Fruit fly (Drosophila melanogaster) whole organism, embryonic: Measurements from ENCODE around the gene Mettl5.

Experiments
- ATbp ChIP-seq: fragments of 200-800 bp; sonication (Bioruptor generic); optimal IDR thresholded peaks from 2 replicates; lab custom pipeline; 2017; ENCODE audit warnings: missing biosample characterization, mild to moderate bottlenecking, missing genetic modification characterization, missing genetic modification reagents
- Atf3 ChIP-seq: fragments of 200-800 bp; sonication (Bioruptor generic); optimal IDR thresholded peaks from 3 replicates; lab custom pipeline; 2016; ENCODE audit warnings: missing biosample characterization, missing genetic modification characterization
- Bgb ChIP-seq: fragments of 200-800 bp; sonication (Bioruptor generic); IDR thresholded peaks from 2 replicates; pipeline ENCODE4 v1.3.6; 2022; ENCODE audit warnings: missing biosample characterization, missing genetic modification characterization; ENCODE audit not compliant: partially characterized antibody
- CG10147 ChIP-seq: fragments of 200-800 bp; sonication (Bioruptor generic); optimal IDR thresholded peaks from 2 replicates; lab custom pipeline; 2019; ENCODE audit warnings: missing biosample characterization, mild to moderate bottlenecking, missing genetic modification characterization, moderate library complexity
- CG10543 ChIP-seq: fragments of 200-800 bp; sonication (Bioruptor generic); optimal IDR thresholded peaks from 3 replicates; lab custom pipeline; 2017; ENCODE audit warnings: missing biosample characterization, mild to moderate bottlenecking, missing genetic modification characterization, moderate library complexity
- CG10979 ChIP-seq: fragments of 200-800 bp; sonication (Bioruptor generic); optimal IDR thresholded peaks from 2 replicates; lab custom pipeline; 2018; ENCODE audit warnings: missing biosample characterization, mild to moderate bottlenecking, missing genetic modification characterization, moderate library complexity
- CG11504 ChIP-seq: fragments of 200-800 bp; sonication (Bioruptor generic); optimal IDR thresholded peaks from 3 replicates; lab custom pipeline; 2019; ENCODE audit warnings: missing biosample characterization, mild to moderate bottlenecking, missing genetic modification characterization, moderate library complexity
- CG12391 ChIP-seq: fragments of 200-800 bp; sonication (Bioruptor generic); optimal IDR thresholded peaks from 3 replicates; lab custom pipeline; 2018; ENCODE audit warnings: missing biosample characterization, mild to moderate bottlenecking, missing genetic modification characterization, moderate library complexity
- CG14710 ChIP-seq: fragments of 200-800 bp; sonication (Bioruptor generic); optimal IDR thresholded peaks from 3 replicates; lab custom pipeline; 2019; ENCODE audit warnings: missing biosample characterization, mild to moderate bottlenecking, missing genetic modification characterization, moderate library complexity
- CG15514 ChIP-seq: fragments of 200-800 bp; sonication (Bioruptor generic); optimal IDR thresholded peaks from 3 replicates; lab custom pipeline; 2017; ENCODE audit warnings: missing biosample characterization, missing genetic modification characterization, mild to moderate bottlenecking, moderate library complexity, missing genetic modification reagents
- CG15601 ChIP-seq: fragments of 200-800 bp; sonication (Bioruptor generic); optimal IDR thresholded peaks from 3 replicates; lab custom pipeline; 2019; ENCODE audit warnings: missing biosample characterization, mild to moderate bottlenecking, missing genetic modification characterization, moderate library complexity
- CG15696 ChIP-seq: fragments of 200-800 bp; sonication (Bioruptor generic); optimal IDR thresholded peaks from 2 replicates; lab custom pipeline; 2019; ENCODE audit warnings: missing biosample characterization, mild to moderate bottlenecking, missing genetic modification characterization, moderate library complexity
- CG17385 ChIP-seq: fragments of 200-800 bp; sonication (Bioruptor generic); optimal IDR thresholded peaks from 3 replicates; lab custom pipeline; 2018; ENCODE audit warnings: missing biosample characterization, mild to moderate bottlenecking, missing genetic modification characterization
- CG18476 ChIP-seq: fragments of 200-800 bp; sonication (Bioruptor generic); optimal IDR thresholded peaks from 2 replicates; lab custom pipeline; 2016; ENCODE audit warnings: missing biosample characterization, mild to moderate bottlenecking, missing genetic modification characterization
- CG18599 ChIP-seq: fragments of 200-800 bp; sonication (Bioruptor generic); optimal IDR thresholded peaks from 3 replicates; lab custom pipeline; 2017; ENCODE audit warnings: missing biosample characterization, missing genetic modification characterization, mild to moderate bottlenecking, moderate library complexity, missing genetic modification reagents
- CG30403 ChIP-seq: fragments of 200-800 bp; sonication (Bioruptor generic); optimal IDR thresholded peaks from 3 replicates; lab custom pipeline; 2016; ENCODE audit warnings: missing biosample characterization, missing genetic modification characterization
- CG31441 ChIP-seq: fragments of 200-800 bp; sonication (Bioruptor generic); IDR thresholded peaks from 2 replicates; pipeline ENCODE4 v1.3.6; 2022; ENCODE audit warnings: missing biosample characterization, missing genetic modification characterization
- CG4820 ChIP-seq: fragments of 200-800 bp; sonication (Bioruptor generic); optimal IDR thresholded peaks from 3 replicates; lab custom pipeline; 2016; ENCODE audit warnings: missing biosample characterization, missing genetic modification characterization
- CG7556 ChIP-seq: fragments of 200-800 bp; sonication (Bioruptor generic); optimal IDR thresholded peaks from 2 replicates; lab custom pipeline; 2017; ENCODE audit warnings: missing biosample characterization, mild to moderate bottlenecking, missing genetic modification characterization
- CG7839 ChIP-seq: fragments of 200-800 bp; sonication (Bioruptor generic); optimal IDR thresholded peaks from 3 replicates; lab custom pipeline; 2018; ENCODE audit warnings: missing biosample characterization, mild to moderate bottlenecking, missing genetic modification characterization, moderate library complexity
- CG8924 ChIP-seq: fragments of 200-800 bp; optimal IDR thresholded peaks from 3 replicates; lab custom pipeline; 2019; ENCODE audit warnings: missing biosample characterization, mild to moderate bottlenecking, missing genetic modification characterization, moderate library complexity
- CG9437 ChIP-seq: fragments of 200-800 bp; sonication (Bioruptor generic); optimal IDR thresholded peaks from 2 replicates; lab custom pipeline; 2018; ENCODE audit warnings: missing biosample characterization, mild to moderate bottlenecking, missing genetic modification characterization
- CG9727 ChIP-seq: fragments of 200-800 bp; sonication (Bioruptor generic); optimal IDR thresholded peaks from 3 replicates; lab custom pipeline; 2017; ENCODE audit warnings: missing biosample characterization, mild to moderate bottlenecking, missing genetic modification characterization
- Dref ChIP-seq: fragments of 200-800 bp; sonication (Bioruptor generic); IDR thresholded peaks from 2 replicates; pipeline ENCODE4 v1.3.6; 2022; ENCODE audit warnings: missing biosample characterization, missing genetic modification characterization
- Fer3 ChIP-seq: fragments of 200-800 bp; sonication (Bioruptor generic); optimal IDR thresholded peaks from 2 replicates; lab custom pipeline; 2018; ENCODE audit warnings: missing biosample characterization, mild to moderate bottlenecking, missing genetic modification characterization, moderate library complexity
- H15 ChIP-seq: fragments of 200-800 bp; sonication (Bioruptor generic); IDR thresholded peaks from 3 replicates; pipeline ENCODE4 v1.3.6; 2022; ENCODE audit warnings: missing biosample characterization, missing genetic modification characterization
- Hr51 ChIP-seq, 2 experiments: fragments of 200-800 bp; sonication (Bioruptor generic); optimal IDR thresholded peaks; 2 replicates in 1 of 2; 3 replicates in 1 of 2; lab custom pipeline; 2016 to 2018; ENCODE audit warnings: missing biosample characterization in 2 of 2, missing genetic modification characterization in 2 of 2, mild to moderate bottlenecking in 1 of 2, moderate library complexity in 1 of 2
- NFAT ChIP-seq: fragments of 200-800 bp; sonication (Bioruptor generic); IDR thresholded peaks from 2 replicates; pipeline ENCODE4 v1.3.6; 2022; ENCODE audit warnings: missing biosample characterization, missing genetic modification characterization
- PHDP ChIP-seq: fragments of 200-800 bp; sonication (Bioruptor generic); optimal IDR thresholded peaks from 3 replicates; lab custom pipeline; 2018; ENCODE audit warnings: missing biosample characterization, mild to moderate bottlenecking, missing genetic modification characterization, moderate library complexity
- Pdp1 ChIP-seq, 2 experiments: fragments of 200-800 bp; sonication (Bioruptor generic); optimal IDR thresholded peaks; 3 replicates each; lab custom pipeline; 2016; ENCODE audit warnings: missing biosample characterization in 2 of 2, missing genetic modification characterization in 2 of 2, mild to moderate bottlenecking in 1 of 2, moderate library complexity in 1 of 2
- Sin3A ChIP-seq: fragments of >200 bp; optimal IDR thresholded peaks from 2 replicates; lab custom pipeline; 2018
- Xrp1 ChIP-seq: fragments of 200-800 bp; sonication (Bioruptor generic); IDR thresholded peaks from 2 replicates; pipeline ENCODE4 v1.3.6; 2022; ENCODE audit warnings: missing biosample characterization, missing genetic modification characterization
- bigmax ChIP-seq: fragments of 200-800 bp; sonication (Bioruptor generic); optimal IDR thresholded peaks from 2 replicates; lab custom pipeline; 2018; ENCODE audit warnings: missing biosample characterization, mild to moderate bottlenecking, missing genetic modification characterization
- cas ChIP-seq: fragments of 200-800 bp; sonication (Bioruptor generic); IDR thresholded peaks from 2 replicates; pipeline ENCODE4 v1.3.6; 2022; ENCODE audit warnings: missing biosample characterization, missing genetic modification characterization
- chn ChIP-seq: fragments of 200-800 bp; sonication (Bioruptor generic); optimal IDR thresholded peaks from 2 replicates; lab custom pipeline; 2016; ENCODE audit warnings: missing biosample characterization, missing genetic modification characterization
- croc ChIP-seq: fragments of 200-800 bp; sonication (Bioruptor generic); conservative IDR thresholded peaks from 3 replicates; pipeline ENCODE4 v1.3.6; 2022; ENCODE audit warnings: missing biosample characterization, missing genetic modification characterization
- cwo ChIP-seq: fragments of 200-800 bp; sonication (Bioruptor generic); optimal IDR thresholded peaks from 3 replicates; lab custom pipeline; 2017; ENCODE audit warnings: missing biosample characterization, missing genetic modification characterization, mild to moderate bottlenecking, moderate library complexity, missing genetic modification reagents
- disco-r ChIP-seq: fragments of 200-800 bp; sonication (Bioruptor generic); optimal IDR thresholded peaks from 2 replicates; lab custom pipeline; 2016; ENCODE audit warnings: missing biosample characterization, missing genetic modification characterization
- dmrt11E ChIP-seq: fragments of 200-800 bp; sonication (Bioruptor generic); optimal IDR thresholded peaks from 3 replicates; lab custom pipeline; 2018; ENCODE audit warnings: missing biosample characterization, mild to moderate bottlenecking, missing genetic modification characterization, moderate library complexity
- dmrt99B ChIP-seq: fragments of 200-800 bp; sonication (Bioruptor generic); optimal IDR thresholded peaks from 2 replicates; lab custom pipeline; 2018; ENCODE audit warnings: missing biosample characterization, mild to moderate bottlenecking, missing genetic modification characterization, moderate library complexity
- esg ChIP-seq: fragments of 200-800 bp; sonication (Bioruptor generic); conservative IDR thresholded peaks from 2 replicates; pipeline ENCODE4 v1.3.6; 2022; ENCODE audit warnings: missing biosample characterization, missing genetic modification characterization
- fd96Cb ChIP-seq: fragments of 200-800 bp; sonication (Bioruptor generic); optimal IDR thresholded peaks from 2 replicates; lab custom pipeline; 2018; ENCODE audit warnings: missing biosample characterization, mild to moderate bottlenecking, missing genetic modification characterization, moderate library complexity
- gem ChIP-seq: fragments of 200-800 bp; sonication (Bioruptor generic); optimal IDR thresholded peaks from 2 replicates; lab custom pipeline; 2019; ENCODE audit warnings: missing biosample characterization, mild to moderate bottlenecking, missing genetic modification characterization, moderate library complexity
- lab ChIP-seq: fragments of 200-800 bp; sonication (Bioruptor generic); optimal IDR thresholded peaks from 3 replicates; lab custom pipeline; 2017; ENCODE audit warnings: missing biosample characterization, missing genetic modification characterization, mild to moderate bottlenecking, moderate library complexity, missing genetic modification reagents
- lilli ChIP-seq: fragments of 200-800 bp; sonication (Bioruptor generic); optimal IDR thresholded peaks from 3 replicates; lab custom pipeline; 2016; ENCODE audit warnings: missing biosample characterization, missing genetic modification characterization
- sc ChIP-seq, 3 experiments: fragments of >200 bp in 2 of 3; fragments of 200-800 bp in 1 of 3; sonication (Bioruptor generic) in 1 of 3; optimal IDR thresholded peaks; 2 replicates in 2 of 3; 3 replicates in 1 of 3; lab custom pipeline; 2017; ENCODE audit warnings: mild to moderate bottlenecking in 1 of 3, missing biosample characterization in 1 of 3, missing genetic modification characterization in 1 of 3, missing genetic modification reagents in 1 of 3
- slp2 ChIP-seq: fragments of 200-800 bp; sonication (Bioruptor generic); optimal IDR thresholded peaks from 2 replicates; lab custom pipeline; 2016; ENCODE audit warnings: missing biosample characterization, missing genetic modification characterization
- trem ChIP-seq: fragments of 200-800 bp; optimal IDR thresholded peaks from 3 replicates; lab custom pipeline; 2019; ENCODE audit warnings: missing biosample characterization, mild to moderate bottlenecking, missing genetic modification characterization, moderate library complexity
- unpg ChIP-seq: fragments of 200-800 bp; sonication (Bioruptor generic); optimal IDR thresholded peaks from 3 replicates; lab custom pipeline; 2018; ENCODE audit warnings: missing biosample characterization, mild to moderate bottlenecking, missing genetic modification characterization, moderate library complexity

The Mettl5 gene

DNA sequence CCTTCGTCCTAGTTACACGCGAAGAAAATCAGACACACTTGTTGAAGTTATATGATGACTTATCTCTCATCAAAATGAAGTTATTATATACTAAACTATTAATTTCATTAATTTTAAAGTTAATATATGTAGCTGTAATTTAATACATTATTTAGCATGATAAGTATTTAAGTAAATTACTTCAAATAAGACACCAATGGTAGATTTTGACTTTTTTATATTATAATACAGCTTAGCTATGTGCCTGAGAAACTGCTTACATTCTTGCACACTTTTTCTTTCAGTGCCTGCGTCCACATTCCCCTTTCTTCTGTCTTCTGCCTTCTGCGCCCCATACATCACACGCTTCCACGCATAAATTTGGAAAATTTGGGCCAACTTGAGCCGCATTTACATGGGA lies 11.9 kb upstream of the Mettl5 start (continued):
- TF ChIP-seq slp2 (GFP tag; lab: Kevin White, UChicago), result no peak
- peak; percentile 16 for TF ChIP-seq CG9437
- TF ChIP-seq CG12391 (tag; lab: Kevin White, UChicago), result peak; percentile 42
- TF ChIP-seq CG30403 (GFP tag; lab: Kevin White, UChicago), result peak; percentile 25
- peak; percentile 55 for TF ChIP-seq CG7839 (tag; lab: Kevin White, UChicago)
- TF ChIP-seq cwo (GFP tag; lab: Kevin White, UChicago), result peak; percentile 28
- peak; percentile 45; the same call in 1 of the 2 replicates for TF ChIP-seq CG31441 (GFP tag; lab: Robert Waterston, UW)
- peak; percentile 67 for TF ChIP-seq CG7556 (GFP tag; lab: Kevin White, UChicago)
- peak; percentile 26 for TF ChIP-seq CG10147
- TF ChIP-seq NFAT (GFP tag; lab: Robert Waterston, UW), result no peak
- TF ChIP-seq Pdp1 (GFP tag; optimal IDR thresholded peaks at IDR 0.05; lab: Kevin White, UChicago), result no peak
- TF ChIP-seq Atf3 (GFP tag; lab: Kevin White, UChicago), result no peak
- no peak for TF ChIP-seq sc (optimal IDR thresholded peaks at IDR 0.05; lab: Kevin White, UChicago)
- TF ChIP-seq sc (GFP tag; optimal IDR thresholded peaks at IDR 0.05; lab: Kevin White, UChicago), result peak; percentile 9
- peak; percentile 71 for TF ChIP-seq CG11504 (tag; lab: Kevin White, UChicago)
- no peak for TF ChIP-seq CG18476 (GFP tag; lab: Kevin White, UChicago)
- no peak for TF ChIP-seq bigmax (GFP tag; lab: Kevin White, UChicago)
- TF ChIP-seq lilli, result no peak
- TF ChIP-seq Hr51 (GFP tag; optimal IDR thresholded peaks at IDR 0.05; lab: Kevin White, UChicago), result peak in 1 of 2 experiments; percentile 56
- TF ChIP-seq esg (GFP tag; lab: Robert Waterston, UW), result no peak
- TF ChIP-seq Bgb (GFP tag; lab: Robert Waterston, UW), result no peak
- no peak for TF ChIP-seq chn (GFP tag; lab: Kevin White, UChicago)
- peak; percentile 53 for TF ChIP-seq CG10979
- no peak for TF ChIP-seq CG15696 (tag; lab: Kevin White, UChicago)
- peak; percentile 8 for TF ChIP-seq CG17385 (GFP tag; lab: Kevin White, UChicago)
- peak; percentile 26 for TF ChIP-seq CG15601 (tag; lab: Kevin White, UChicago)
- TF ChIP-seq ATbp (GFP tag; lab: Kevin White, UChicago), result peak; percentile 1
- peak; percentile 36 for TF ChIP-seq PHDP
- peak; percentile 1 for TF ChIP-seq dmrt11E (tag; lab: Kevin White, UChicago)
- peak; percentile 24 for TF ChIP-seq unpg (GFP tag; lab: Kevin White, UChicago)
- no peak for TF ChIP-seq disco-r (GFP tag; lab: Kevin White, UChicago)
- TF ChIP-seq CG4820 (GFP tag; lab: Kevin White, UChicago), result peak; percentile 11
- peak; percentile 69 for TF ChIP-seq gem (tag; lab: Kevin White, UChicago)
- no peak for TF ChIP-seq H15
- peak; percentile 50 for TF ChIP-seq CG8924 (tag; lab: Kevin White, UChicago)
- no peak for TF ChIP-seq CG10543 (GFP tag; lab: Kevin White, UChicago)
- no peak for TF ChIP-seq croc (GFP tag; lab: Robert Waterston, UW)
- peak; percentile 13 for TF ChIP-seq CG15514 (GFP tag; lab: Kevin White, UChicago)
- no peak for TF ChIP-seq Sin3A (lab: Kevin White, UChicago)
- TF ChIP-seq cas (GFP tag; lab: Robert Waterston, UW), result no peak
- TF ChIP-seq trem (tag; lab: Kevin White, UChicago), result peak; percentile 5
- peak; percentile 41 for TF ChIP-seq fd96Cb
- peak; percentile 27; the same call in 1 of the 2 replicates for TF ChIP-seq Xrp1 (GFP tag; lab: Robert Waterston, UW)
- TF ChIP-seq CG9727, result peak; percentile 21
- TF ChIP-seq Dref (GFP tag; lab: Robert Waterston, UW), result no peak
- TF ChIP-seq Fer3 (tag; lab: Kevin White, UChicago), result no peak
- TF ChIP-seq CG14710 (tag; lab: Kevin White, UChicago), result peak; percentile 20
- TF ChIP-seq CG18599 (GFP tag; lab: Kevin White, UChicago), result peak; percentile 58
- peak; percentile 50 for TF ChIP-seq lab (GFP tag; lab: Kevin White, UChicago)
- peak; percentile 66 for TF ChIP-seq dmrt99B
